Worm (Caenorhabditis elegans) whole organism, L2 larva: Measurements from ENCODE around the gene F10E9.1.

ENCODE experiments used
- F13H6.1 ChIP-seq: sonication (generic microtip); optimal IDR thresholded peaks from 2 replicates; lab custom pipeline; 2016; ENCODE audit warnings: missing genetic modification characterization, missing compliant biosample characterization
- Y55F3AM.14 ChIP-seq: fragments of 200-800 bp; sonication (Bioruptor generic); optimal IDR thresholded peaks from 2 replicates; lab custom pipeline; 2018; ENCODE audit warnings: mild to moderate bottlenecking, missing genetic modification characterization, missing compliant biosample characterization
- alr-1 ChIP-seq: fragments of 150-350 bp; optimal IDR thresholded peaks from 2 replicates; lab custom pipeline; 2014; ENCODE audit warnings: missing biosample characterization, missing genetic modification characterization
- aly-2 ChIP-seq: fragments of 150-350 bp; optimal IDR thresholded peaks from 2 replicates; lab custom pipeline; 2014; ENCODE audit warnings: missing biosample characterization, missing genetic modification characterization
- ceh-16 ChIP-seq: fragments of 150-350 bp; optimal IDR thresholded peaks from 2 replicates; lab custom pipeline; 2014; ENCODE audit warnings: missing biosample characterization, missing genetic modification characterization
- dmd-4 ChIP-seq: sonication (generic microtip); optimal IDR thresholded peaks from 2 replicates; lab custom pipeline; 2017; ENCODE audit warnings: missing biosample characterization, missing genetic modification characterization
- fos-1 ChIP-seq: fragments of 150-350 bp; optimal IDR thresholded peaks from 2 replicates; lab custom pipeline; 2014; ENCODE audit warnings: missing biosample characterization, missing genetic modification characterization
- lin-11 ChIP-seq: fragments of 150-350 bp; sonication (generic microtip); optimal IDR thresholded peaks from 2 replicates; lab custom pipeline; 2014; ENCODE audit warnings: missing biosample characterization, missing genetic modification characterization, inconsistent platforms, mixed read lengths
- lin-13 ChIP-seq: fragments of 150-350 bp; optimal IDR thresholded peaks from 2 replicates; lab custom pipeline; 2014; ENCODE audit warnings: missing biosample characterization, missing genetic modification reagents, missing genetic modification characterization
- lin-39 ChIP-seq: fragments of 150-350 bp; optimal IDR thresholded peaks from 2 replicates; lab custom pipeline; 2014; ENCODE audit warnings: missing biosample characterization, missing genetic modification reagents, missing genetic modification characterization
- lsy-2 ChIP-seq, 2 experiments: fragments of 150-350 bp in 1 of 2; sonication (generic microtip) in 1 of 2; optimal IDR thresholded peaks; 2 replicates each; lab custom pipeline; 2014 to 2017; ENCODE audit warnings: missing biosample characterization in 2 of 2, missing genetic modification characterization in 2 of 2
- mdl-1 ChIP-seq, 2 experiments: fragments of 150-350 bp in 1 of 2; sonication (generic microtip) in 1 of 2; optimal IDR thresholded peaks; 2 replicates each; lab custom pipeline; 2017; ENCODE audit warnings: missing biosample characterization in 2 of 2, missing genetic modification characterization in 2 of 2
- nhr-10 ChIP-seq: sonication (generic microtip); optimal IDR thresholded peaks from 2 replicates; lab custom pipeline; 2017; ENCODE audit warnings: missing biosample characterization, missing genetic modification characterization
- nhr-23 ChIP-seq: fragments of 150-350 bp; optimal IDR thresholded peaks from 2 replicates; lab custom pipeline; 2014; ENCODE audit warnings: missing biosample characterization, missing genetic modification reagents, missing genetic modification characterization
- nhr-237 ChIP-seq: fragments of 150-350 bp; optimal IDR thresholded peaks from 2 replicates; lab custom pipeline; 2014; ENCODE audit warnings: missing biosample characterization, missing genetic modification characterization
- peb-1 ChIP-seq: fragments of 150-350 bp; optimal IDR thresholded peaks from 2 replicates; lab custom pipeline; 2014; ENCODE audit warnings: missing biosample characterization, missing genetic modification characterization
- skn-1 ChIP-seq: sonication (generic microtip); optimal IDR thresholded peaks from 2 replicates; lab custom pipeline; 2017; ENCODE audit warnings: missing biosample characterization, missing genetic modification characterization
- sma-9 ChIP-seq, 2 experiments: fragments of 150-350 bp in 1 of 2; sonication (generic microtip) in 1 of 2; optimal IDR thresholded peaks; 2 replicates each; lab custom pipeline; 2014 to 2016; ENCODE audit warnings: missing genetic modification characterization in 2 of 2, mild to moderate bottlenecking in 1 of 2, missing biosample characterization in 1 of 2, missing compliant biosample characterization in 1 of 2, missing genetic modification reagents in 1 of 2, moderate library complexity in 1 of 2
- ztf-4 ChIP-seq: fragments of 150-350 bp; optimal IDR thresholded peaks from 2 replicates; lab custom pipeline; 2014; ENCODE audit warnings: missing biosample characterization, missing genetic modification characterization

Gene F10E9.1

DNA sequence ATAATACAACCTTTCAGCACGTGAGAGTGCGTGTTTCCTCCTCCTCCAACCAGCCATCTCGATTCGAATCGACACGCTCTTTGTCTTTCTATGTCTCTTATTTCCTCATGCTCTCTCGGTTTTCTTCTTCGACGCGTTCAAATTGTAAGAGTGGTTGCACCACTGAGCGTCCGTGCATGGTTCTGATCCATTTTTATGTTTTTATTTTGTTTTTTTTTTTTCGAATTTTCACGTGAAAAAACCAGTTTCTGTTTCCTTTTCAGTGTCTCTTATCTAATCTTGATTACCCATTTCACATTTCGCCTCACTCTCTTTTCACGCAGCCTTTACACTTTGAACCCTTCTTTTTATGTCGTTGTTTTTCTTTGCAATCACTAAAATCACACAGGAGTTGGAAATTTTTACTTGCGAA lies 47.9 kb downstream of the F10E9.1 start (continued):
- TF ChIP-seq lin-39 (tag; lab: Kevin White, UChicago), result no peak
- TF ChIP-seq lsy-2 (tag; optimal IDR thresholded peaks at IDR 0.05; lab: Kevin White, UChicago), result peak in 1 of 2 experiments; percentile 63
- no peak for TF ChIP-seq peb-1
- TF ChIP-seq ceh-16 (tag; lab: Kevin White, UChicago), result no peak
- peak; percentile 46 for TF ChIP-seq fos-1 (tag; lab: Kevin White, UChicago)
- peak in 1 of 2 experiments; percentile 17 for TF ChIP-seq mdl-1 (tag; optimal IDR thresholded peaks at IDR 0.05; lab: Kevin White, UChicago)
- TF ChIP-seq lin-13, result no peak
- no peak for TF ChIP-seq nhr-237

DNA sequence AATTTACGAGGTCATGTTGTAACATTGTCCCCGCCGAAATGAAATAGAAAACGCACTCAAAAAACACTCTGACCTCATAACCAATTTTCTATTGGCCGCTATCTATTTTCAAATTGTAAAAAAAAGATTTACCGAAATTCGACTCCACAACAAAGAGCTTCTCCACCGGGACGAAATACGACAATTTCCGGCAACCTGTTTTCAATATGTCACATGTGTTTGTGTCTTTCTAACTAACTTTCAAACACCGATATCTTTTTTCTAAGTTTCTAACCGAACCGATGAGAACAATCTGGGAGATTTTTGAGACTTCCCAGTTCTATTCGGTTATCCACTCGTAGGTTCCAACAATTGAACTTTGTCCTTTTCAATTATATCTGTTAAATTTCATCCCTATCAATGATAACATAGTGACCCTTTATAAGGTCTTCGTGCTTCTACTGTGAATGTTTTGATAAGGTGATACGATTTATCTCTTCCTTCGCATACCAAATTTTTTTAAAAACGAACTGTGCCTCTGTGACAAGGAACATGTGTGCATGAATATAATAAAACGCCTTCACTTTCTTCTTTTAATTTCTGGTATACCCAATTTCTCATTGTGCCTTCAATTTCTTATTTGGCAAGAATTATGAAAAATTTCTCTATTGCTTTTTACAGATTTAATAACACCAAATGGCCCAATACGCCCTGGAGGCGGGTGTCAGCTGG lies 48.8 kb downstream of the F10E9.1 start, which contains the start of gene lmbr-1:
TSS of gene lmbr-1 (plus strand) at position 661 of the 711 bp plus-strand sequence.
- no peak for TF ChIP-seq skn-1 (tag; lab: Kevin White, UChicago)
- TF ChIP-seq fos-1 (tag; lab: Kevin White, UChicago), result no peak
- TF ChIP-seq aly-2 (tag; lab: Kevin White, UChicago), result no peak
- TF ChIP-seq sma-9 (GFP tag; optimal IDR thresholded peaks at IDR 0.05; lab: Kevin White, UChicago), result no peak
- no peak for TF ChIP-seq sma-9 (tag; optimal IDR thresholded peaks at IDR 0.05; lab: Kevin White, UChicago)
- TF ChIP-seq Y55F3AM.14, result no peak
- no peak for TF ChIP-seq lin-11
- no peak for TF ChIP-seq nhr-10 (tag; lab: Kevin White, UChicago)
- TF ChIP-seq ztf-4 (tag; lab: Kevin White, UChicago), result no peak
- no peak for TF ChIP-seq F13H6.1 (tag; lab: Kevin White, UChicago)
- TF ChIP-seq nhr-237, result no peak
- no peak for TF ChIP-seq dmd-4 (tag; lab: Kevin White, UChicago)
- no peak for TF ChIP-seq alr-1 (tag; lab: Kevin White, UChicago)
- TF ChIP-seq nhr-23 (tag; lab: Kevin White, UChicago), result no peak
